4 worm cellular contexts compared by ENCODE assay signal in genomic region chrIII:10236291-10236871, ce11.
A peak's percentile ranks its signal among the peaks of the same experiment; 100 is the strongest.
TF ChIP-seq lines count a peak whose summit lies in the region.

No protein-coding gene starts in this region.

TF ChIP-seq in whole organism, L1 larva, 84 proteins besides CTCF, POLR2A, EP300 and RAD21:
- TF ChIP-seq lin-14 (GFP tag; optimal IDR thresholded peaks at IDR 0.05; lab: Kevin White, UChicago) (peak; percentile 51), nhr-19 (GFP tag; conservative IDR thresholded peaks at IDR 0.05; lab: Robert Waterston, UW) (peak; percentile 28; the same call in 1 of the 2 replicates), nhr-90 (tag; optimal IDR thresholded peaks at IDR 0.05; lab: Kevin White, UChicago; ENCODE audit: poor library complexity) (peak; percentile 27), blmp-1 (tag; optimal IDR thresholded peaks at IDR 0.05; lab: Kevin White, UChicago) (peak; percentile 62), ztf-4 (tag; optimal IDR thresholded peaks at IDR 0.05; lab: Kevin White, UChicago) (no peak), lin-13 (GFP tag; optimal IDR thresholded peaks at IDR 0.05; lab: Kevin White, UChicago) (no peak), nhr-47 (tag; optimal IDR thresholded peaks at IDR 0.05; lab: Kevin White, UChicago) (no peak), zip-4 (GFP tag; optimal IDR thresholded peaks at IDR 0.05; lab: Kevin White, UChicago) (no peak), snu-23 (GFP tag; optimal IDR thresholded peaks at IDR 0.05; lab: Kevin White, UChicago) (peak; percentile 39), nhr-71 (tag; optimal IDR thresholded peaks at IDR 0.05; lab: Kevin White, UChicago) (peak; percentile 37), lin-35 (GFP tag; optimal IDR thresholded peaks at IDR 0.05; lab: Kevin White, UChicago) (peak in 1 of 2 experiments; percentile 36), egl-27 (tag; optimal IDR thresholded peaks at IDR 0.05; lab: Kevin White, UChicago) (no peak), elt-3 (tag; optimal IDR thresholded peaks at IDR 0.05; lab: Kevin White, UChicago) (peak in 2 of 6 experiments; percentile 19 to 79), Y116A8C.19 (tag; optimal IDR thresholded peaks at IDR 0.05; lab: Kevin White, UChicago; ENCODE audit: borderline replicate concordance) (no peak), mdl-1 (tag; optimal IDR thresholded peaks at IDR 0.05; lab: Kevin White, UChicago) (peak in 1 of 2 experiments; percentile 15), nhr-20 (tag; optimal IDR thresholded peaks at IDR 0.05; lab: Kevin White, UChicago) (peak; percentile 27), grh-1 (GFP tag; IDR thresholded peaks at IDR 0.05; lab: Robert Waterston, UW) (no peak), nhr-28 (tag; optimal IDR thresholded peaks at IDR 0.05; lab: Kevin White, UChicago) (no peak), nhr-85 (tag; lab: Kevin White, UChicago) (peak; percentile 52)

TF ChIP-seq in whole organism, L2 larva, 48 proteins besides CTCF, POLR2A, EP300 and RAD21:
- TF ChIP-seq nhr-21 (tag; optimal IDR thresholded peaks at IDR 0.05; lab: Kevin White, UChicago) (peak; percentile 11), fos-1 (tag; optimal IDR thresholded peaks at IDR 0.05; lab: Kevin White, UChicago) (peak; percentile 9), F13H6.1 (tag; optimal IDR thresholded peaks at IDR 0.05; lab: Kevin White, UChicago) (no peak)

TF ChIP-seq in whole organism, L3 larva, 47 proteins besides CTCF, POLR2A, EP300 and RAD21:
- TF ChIP-seq nhr-43 (tag; optimal IDR thresholded peaks at IDR 0.05; lab: Kevin White, UChicago; ENCODE audit: poor library complexity, severe bottlenecking): peak; percentile 9
- peak; percentile 37 for TF ChIP-seq ama-1 (optimal IDR thresholded peaks at IDR 0.05; lab: Kevin White, UChicago)
- TF ChIP-seq ceh-28 (tag; optimal IDR thresholded peaks at IDR 0.05; lab: Kevin White, UChicago): no peak
- no peak for TF ChIP-seq elt-1 (tag; optimal IDR thresholded peaks at IDR 0.05; lab: Kevin White, UChicago)
- TF ChIP-seq elt-3 (tag; optimal IDR thresholded peaks at IDR 0.05; lab: Kevin White, UChicago): peak in 1 of 3 experiments; percentile 61
- TF ChIP-seq nhr-25 (tag; optimal IDR thresholded peaks at IDR 0.05; lab: Kevin White, UChicago): peak; percentile 25
- peak; percentile 16 for TF ChIP-seq ztf-4 (tag; optimal IDR thresholded peaks at IDR 0.05; lab: Kevin White, UChicago)
TF ChIP-seq in whole organism, L3 larva: peak in this region for 5.

TF ChIP-seq in whole organism, L4 larva, 104 proteins besides CTCF, POLR2A, EP300 and RAD21:
- no peak for TF ChIP-seq madf-9 (GFP tag; conservative IDR thresholded peaks at IDR 0.05; lab: Robert Waterston, UW)
- no peak for TF ChIP-seq arid-1 (GFP tag; conservative IDR thresholded peaks at IDR 0.05; lab: Robert Waterston, UW)
- TF ChIP-seq lir-3 (tag; optimal IDR thresholded peaks at IDR 0.05; lab: Kevin White, UChicago): no peak
- TF ChIP-seq F26F4.8 (GFP tag; conservative IDR thresholded peaks at IDR 0.05; lab: Robert Waterston, UW): no peak
- no peak for TF ChIP-seq dve-1 (tag; optimal IDR thresholded peaks at IDR 0.05; lab: Kevin White, UChicago; ENCODE audit: insufficient read depth)
- no peak for TF ChIP-seq dmd-6 (GFP tag; IDR thresholded peaks at IDR 0.05; lab: Robert Waterston, UW)
- TF ChIP-seq nhr-48 (tag; optimal IDR thresholded peaks at IDR 0.05; lab: Kevin White, UChicago): no peak
- TF ChIP-seq mxl-3 (GFP tag; optimal IDR thresholded peaks at IDR 0.05; lab: Kevin White, UChicago): peak; percentile 67
- TF ChIP-seq mdl-1 (tag; optimal IDR thresholded peaks at IDR 0.05; lab: Kevin White, UChicago): peak in 1 of 2 experiments; percentile 1
- TF ChIP-seq nhr-25 (tag; optimal IDR thresholded peaks at IDR 0.05; lab: Kevin White, UChicago; ENCODE audit: borderline replicate concordance, insufficient read depth): no peak
- TF ChIP-seq spr-3 (GFP tag; optimal IDR thresholded peaks at IDR 0.05; lab: Kevin White, UChicago): no peak
- peak; percentile 11 for TF ChIP-seq nhr-28 (tag; optimal IDR thresholded peaks at IDR 0.05; lab: Kevin White, UChicago)
- TF ChIP-seq zip-2 (tag; optimal IDR thresholded peaks at IDR 0.05; lab: Kevin White, UChicago): no peak
- TF ChIP-seq nhr-76 (tag; optimal IDR thresholded peaks at IDR 0.05; lab: Kevin White, UChicago): no peak
- TF ChIP-seq hlh-30 (tag; optimal IDR thresholded peaks at IDR 0.05; lab: Kevin White, UChicago; ENCODE audit: insufficient read depth): peak; percentile 28
- no peak for TF ChIP-seq pha-4 (GFP tag; IDR thresholded peaks at IDR 0.05; lab: Robert Waterston, UW)
- TF ChIP-seq pha-4 (tag; optimal IDR thresholded peaks at IDR 0.05; lab: Kevin White, UChicago): no peak
- no peak for TF ChIP-seq ceh-82 (tag; optimal IDR thresholded peaks at IDR 0.05; lab: Kevin White, UChicago)
- TF ChIP-seq ceh-62 (tag; optimal IDR thresholded peaks at IDR 0.05; lab: Kevin White, UChicago): no peak
- TF ChIP-seq hlh-11 (tag; optimal IDR thresholded peaks at IDR 0.05; lab: Kevin White, UChicago): peak; percentile 33
- no peak for TF ChIP-seq nhr-10 (tag; optimal IDR thresholded peaks at IDR 0.05; lab: Kevin White, UChicago)
- TF ChIP-seq set-16 (GFP tag; IDR thresholded peaks at IDR 0.05; lab: Robert Waterston, UW): no peak
- no peak for TF ChIP-seq T20F7.1 (GFP tag; optimal IDR thresholded peaks at IDR 0.05; lab: Kevin White, UChicago)
- TF ChIP-seq duxl-1 (tag; optimal IDR thresholded peaks at IDR 0.05; lab: Kevin White, UChicago; ENCODE audit: poor library complexity): no peak

Comparison
In these comparisons a context has a peak if more than half of its experiments do, and no peak if none do; other contexts are left out.
1. Of the 29 proteins assayed by ChIP-seq in both whole organism, L4 larva and whole organism, L1 larva: peak only in whole organism, L4 larva: nhr-28; only in whole organism, L1 larva: none; in both: none; in neither: 27; mixed calls (peak in some experiments, not most) for 1.